Worm (Caenorhabditis elegans) whole organism, L4 larva: ENCODE measurements around the gene ZK180.7.

ENCODE experiments used
- D1046.2 ChIP-seq: fragments of 200-800 bp; sonication (Bioruptor generic); IDR thresholded peaks from 2 replicates; pipeline ENCODE4 v1.3.6; 2022; ENCODE audit warnings: missing genetic modification characterization, missing compliant biosample characterization
- F37D6.2 ChIP-seq: sonication (generic microtip); optimal IDR thresholded peaks from 2 replicates; lab custom pipeline; 2016; ENCODE audit warnings: mild to moderate bottlenecking, missing genetic modification characterization, missing compliant biosample characterization
- F44E2.7 ChIP-seq: fragments of 200-800 bp; sonication (Bioruptor generic); IDR thresholded peaks from 2 replicates; pipeline ENCODE4 v2.1.2; 2022; ENCODE audit warnings: missing genetic modification characterization, missing compliant biosample characterization
- F49E8.2 ChIP-seq: sonication (generic microtip); optimal IDR thresholded peaks from 2 replicates; lab custom pipeline; 2016; ENCODE audit warnings: missing compliant biosample characterization, mild to moderate bottlenecking, missing genetic modification characterization, borderline replicate concordance
- Y105C5A.15 ChIP-seq: fragments of 200-800 bp; sonication (Bioruptor generic); IDR thresholded peaks from 2 replicates; pipeline ENCODE4 v1.3.6; 2022; ENCODE audit warnings: missing genetic modification characterization, missing compliant biosample characterization
- Y48G9A.11 ChIP-seq: fragments of 200-800 bp; sonication (Bioruptor generic); IDR thresholded peaks from 2 replicates; pipeline ENCODE4 v1.3.6; 2022; ENCODE audit warnings: missing genetic modification reagents, missing genetic modification characterization, missing compliant biosample characterization
- Y75B8A.6 ChIP-seq: fragments of 200-800 bp; sonication (Bioruptor generic); IDR thresholded peaks from 2 replicates; pipeline ENCODE4 v1.3.6; 2022; ENCODE audit warnings: missing genetic modification reagents, missing genetic modification characterization, missing compliant biosample characterization
- ZK546.5 ChIP-seq, 2 experiments: sonication (generic microtip); optimal IDR thresholded peaks; 2 replicates each; lab custom pipeline; 2017; ENCODE audit warnings: missing biosample characterization in 2 of 2, missing genetic modification characterization in 2 of 2
- aly-2 ChIP-seq: sonication (generic microtip); optimal IDR thresholded peaks from 2 replicates; lab custom pipeline; 2018; ENCODE audit warnings: missing biosample characterization, missing genetic modification characterization
- ama-1 ChIP-seq: fragments of 150-350 bp; optimal IDR thresholded peaks from 2 replicates; lab custom pipeline; 2014; ENCODE audit warnings: inconsistent platforms, mixed read lengths
- arid-1 ChIP-seq: fragments of 200-800 bp; sonication (Bioruptor generic); conservative IDR thresholded peaks from 2 replicates; pipeline ENCODE4 v1.3.6; 2022; ENCODE audit warnings: missing genetic modification reagents, missing genetic modification characterization, missing compliant biosample characterization
- attf-4 ChIP-seq: sonication (generic microtip); optimal IDR thresholded peaks from 3 replicates; lab custom pipeline; 2017; ENCODE audit warnings: missing biosample characterization, missing genetic modification characterization
- ceh-28 ChIP-seq: fragments of 150-350 bp; optimal IDR thresholded peaks from 2 replicates; lab custom pipeline; 2014; ENCODE audit warnings: missing biosample characterization, missing genetic modification reagents, missing genetic modification characterization
- ceh-82 ChIP-seq: sonication (generic microtip); optimal IDR thresholded peaks from 2 replicates; lab custom pipeline; 2017; ENCODE audit warnings: missing biosample characterization, missing genetic modification characterization
- ces-1 ChIP-seq: fragments of 150-350 bp; sonication (generic microtip); optimal IDR thresholded peaks from 4 replicates; lab custom pipeline; 2014; ENCODE audit warnings: missing biosample characterization, missing genetic modification reagents, missing genetic modification characterization
- cey-2 ChIP-seq: sonication (generic microtip); optimal IDR thresholded peaks from 3 replicates; lab custom pipeline; 2017; ENCODE audit warnings: missing genetic modification characterization, mild to moderate bottlenecking, missing compliant biosample characterization, antibody characterized with exemption, borderline replicate concordance; ENCODE audit not compliant: insufficient read depth
- daf-12 ChIP-seq: fragments of 150-350 bp; optimal IDR thresholded peaks from 2 replicates; lab custom pipeline; 2014; ENCODE audit warnings: missing biosample characterization, missing genetic modification reagents, missing genetic modification characterization
- daf-19 ChIP-seq: fragments of 200-800 bp; sonication (Bioruptor generic); conservative IDR thresholded peaks from 2 replicates; pipeline ENCODE4 v1.3.6; 2022; ENCODE audit warnings: missing genetic modification characterization, missing compliant biosample characterization
- dmd-6 ChIP-seq: fragments of 200-800 bp; sonication (Bioruptor generic); IDR thresholded peaks from 2 replicates; pipeline ENCODE4 v1.3.6; 2022; ENCODE audit warnings: missing genetic modification reagents, missing genetic modification characterization, missing compliant biosample characterization
- dmd-9 ChIP-seq: fragments of 200-800 bp; sonication (Bioruptor generic); IDR thresholded peaks from 2 replicates; pipeline ENCODE4 v1.3.6; 2022; ENCODE audit warnings: missing genetic modification reagents, missing genetic modification characterization, missing compliant biosample characterization
- dpl-1 ChIP-seq: fragments of 150-350 bp; optimal IDR thresholded peaks from 2 replicates; lab custom pipeline; 2014; ENCODE audit warnings: missing biosample characterization, missing genetic modification reagents, missing genetic modification characterization
- dve-1 ChIP-seq: sonication (generic microtip); optimal IDR thresholded peaks from 2 replicates; lab custom pipeline; 2017; ENCODE audit warnings: antibody characterized with exemption, mild to moderate bottlenecking, missing genetic modification characterization, missing compliant biosample characterization; ENCODE audit not compliant: insufficient read depth
- hlh-11 ChIP-seq: fragments of 200-800 bp; sonication (Bioruptor generic); optimal IDR thresholded peaks from 2 replicates; lab custom pipeline; 2018; ENCODE audit warnings: mild to moderate bottlenecking, missing genetic modification characterization, missing compliant biosample characterization
- jun-1 ChIP-seq: fragments of 150-350 bp; optimal IDR thresholded peaks from 2 replicates; lab custom pipeline; 2014; ENCODE audit warnings: missing biosample characterization, missing genetic modification reagents, missing genetic modification characterization
- lin-15B ChIP-seq: fragments of 150-350 bp; sonication (generic microtip); optimal IDR thresholded peaks from 3 replicates; lab custom pipeline; 2014; ENCODE audit warnings: missing biosample characterization, missing genetic modification characterization
- madf-5 ChIP-seq, 2 experiments: fragments of 200-800 bp; sonication (Bioruptor generic); IDR thresholded peaks; 2 replicates each; pipeline ENCODE4 v1.3.6; 2022; ENCODE audit warnings: missing compliant biosample characterization in 2 of 2, missing genetic modification characterization in 2 of 2
- mdl-1 ChIP-seq, 2 experiments: fragments of 150-350 bp in 1 of 2; sonication (generic microtip) in 1 of 2; optimal IDR thresholded peaks; 2 replicates each; lab custom pipeline; 2014 to 2017; ENCODE audit warnings: missing biosample characterization in 2 of 2, missing genetic modification characterization in 2 of 2
- mes-2 ChIP-seq: sonication (generic microtip); optimal IDR thresholded peaks from 2 replicates; lab custom pipeline; 2016; ENCODE audit warnings: missing genotype, mild to moderate bottlenecking, missing genetic modification characterization, missing compliant biosample characterization; ENCODE audit not compliant: poor library complexity, severe bottlenecking
- mxl-3 ChIP-seq: fragments of 200-800 bp; sonication (Bioruptor generic); optimal IDR thresholded peaks from 2 replicates; lab custom pipeline; 2018; ENCODE audit warnings: mild to moderate bottlenecking, missing genetic modification characterization, missing compliant biosample characterization
- nhr-111 ChIP-seq: fragments of 200-800 bp; sonication (Bioruptor generic); optimal IDR thresholded peaks from 2 replicates; lab custom pipeline; 2018; ENCODE audit warnings: mild to moderate bottlenecking, missing genetic modification characterization, missing compliant biosample characterization
- nhr-28 ChIP-seq: fragments of 150-350 bp; optimal IDR thresholded peaks from 2 replicates; lab custom pipeline; 2014; ENCODE audit warnings: missing biosample characterization, missing genetic modification characterization
- nhr-42 ChIP-seq: fragments of 200-800 bp; sonication (Bioruptor generic); IDR thresholded peaks from 2 replicates; pipeline ENCODE4 v1.3.6; 2022; ENCODE audit warnings: missing genetic modification characterization, missing compliant biosample characterization
- nhr-48 ChIP-seq: sonication (generic microtip); optimal IDR thresholded peaks from 2 replicates; lab custom pipeline; 2016; ENCODE audit warnings: mild to moderate bottlenecking, missing genetic modification characterization, missing compliant biosample characterization
- nhr-6 ChIP-seq: fragments of 150-350 bp; optimal IDR thresholded peaks from 2 replicates; lab custom pipeline; 2014; ENCODE audit warnings: missing biosample characterization, missing genetic modification characterization
- pha-4 ChIP-seq, 2 experiments: fragments of 150-350 bp in 1 of 2; fragments of 200-800 bp in 1 of 2; sonication (Bioruptor generic) in 1 of 2; IDR thresholded peaks in 1 of 2; optimal IDR thresholded peaks in 1 of 2; 2 replicates each; pipeline versions ENCODE4 v1.3.6 to Lab custom; 2014 to 2022; ENCODE audit warnings: missing genetic modification characterization in 2 of 2, missing genetic modification reagents in 2 of 2, missing biosample characterization in 1 of 2, missing compliant biosample characterization in 1 of 2
- saeg-2 ChIP-seq: fragments of 200-800 bp; sonication (Bioruptor generic); IDR thresholded peaks from 2 replicates; pipeline ENCODE4 v1.3.6; 2022; ENCODE audit warnings: missing genetic modification reagents, missing genetic modification characterization, missing compliant biosample characterization
- snpc-1.2 ChIP-seq: fragments of 200-800 bp; sonication (Bioruptor generic); IDR thresholded peaks from 2 replicates; pipeline ENCODE4 v1.3.6; 2022; ENCODE audit warnings: missing genetic modification reagents, missing genetic modification characterization, missing compliant biosample characterization
- snpc-4 ChIP-seq: fragments of 150-350 bp; optimal IDR thresholded peaks from 2 replicates; lab custom pipeline; 2014; ENCODE audit warnings: missing biosample characterization, missing genetic modification characterization
- spr-3 ChIP-seq: fragments of 200-800 bp; sonication (Bioruptor generic); optimal IDR thresholded peaks from 2 replicates; lab custom pipeline; 2018; ENCODE audit warnings: mild to moderate bottlenecking, missing genetic modification characterization, missing compliant biosample characterization
- vab-7 ChIP-seq: fragments of 200-800 bp; sonication (Bioruptor generic); IDR thresholded peaks from 2 replicates; pipeline ENCODE4 v1.3.6; 2022; ENCODE audit warnings: missing genetic modification reagents, missing genetic modification characterization, missing compliant biosample characterization
- zag-1 ChIP-seq: fragments of 150-350 bp; optimal IDR thresholded peaks from 2 replicates; lab custom pipeline; 2014; ENCODE audit warnings: missing biosample characterization, missing genetic modification characterization
- zfp-2 ChIP-seq: sonication (generic microtip); optimal IDR thresholded peaks from 2 replicates; lab custom pipeline; 2016; ENCODE audit warnings: mild to moderate bottlenecking, missing genetic modification characterization, missing compliant biosample characterization
- zip-11 ChIP-seq: fragments of 200-800 bp; sonication (Bioruptor generic); IDR thresholded peaks from 2 replicates; pipeline ENCODE4 v1.3.6; 2022; ENCODE audit warnings: missing genetic modification characterization, missing compliant biosample characterization
- ztf-7 ChIP-seq: fragments of 150-350 bp; optimal IDR thresholded peaks from 2 replicates; lab custom pipeline; 2014; ENCODE audit warnings: missing biosample characterization, missing genetic modification characterization

Gene ZK180.7

ce11 chrIV:4446884-4447283 is 43.5 kb upstream of the ZK180.7 start (continued):
- TF ChIP-seq ztf-7 (tag; lab: Kevin White, UChicago) (no peak), hlh-11 (tag; lab: Kevin White, UChicago) (peak; percentile 2), daf-12 (no peak), Y105C5A.15 (GFP tag; lab: Robert Waterston, UW) (no peak), F37D6.2 (no peak), dmd-9 (no peak), Y75B8A.6 (GFP tag; lab: Robert Waterston, UW) (no peak), dmd-6 (GFP tag; lab: Robert Waterston, UW) (no peak), mes-2 (peak; percentile 50), F44E2.7 (GFP tag; lab: Robert Waterston, UW) (no peak), ama-1 (peak; percentile 86), Y48G9A.11 (GFP tag; lab: Robert Waterston, UW) (no peak), lin-15B (tag; lab: Kevin White, UChicago) (no peak), nhr-6 (tag; lab: Kevin White, UChicago) (peak; percentile 68), nhr-42 (GFP tag; lab: Robert Waterston, UW) (no peak), pha-4 (GFP tag; IDR thresholded peaks at IDR 0.05; lab: Robert Waterston, UW) (peak; percentile 32; the same call in 1 of the 2 replicates), pha-4 (tag; optimal IDR thresholded peaks at IDR 0.05; lab: Kevin White, UChicago) (no peak), dve-1 (tag; lab: Kevin White, UChicago) (peak; percentile 61), daf-19 (GFP tag; lab: Robert Waterston, UW) (0 out of 2 replicates have a peak, but pooled peaks have one; percentile 37), vab-7 (GFP tag; lab: Robert Waterston, UW) (no peak), mxl-3 (GFP tag; lab: Kevin White, UChicago) (no peak), ceh-82 (no peak), saeg-2 (GFP tag; lab: Robert Waterston, UW) (no peak), spr-3 (no peak), snpc-4 (tag; lab: Kevin White, UChicago) (no peak), aly-2 (tag; lab: Kevin White, UChicago) (no peak), arid-1 (GFP tag; lab: Robert Waterston, UW) (peak; percentile 63), snpc-1.2 (GFP tag; lab: Robert Waterston, UW) (peak; percentile 80), ceh-28 (tag; lab: Kevin White, UChicago) (peak; percentile 52)

DNA sequence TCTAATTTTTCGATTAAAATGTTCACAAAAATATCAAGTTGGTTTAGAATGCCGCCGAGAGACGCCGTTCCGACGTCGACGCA is 43.2 kb upstream of the ZK180.7 start, which contains the start of gene chat-1:
Gene chat-1, plus strand, starts transcription at position 48 of the 83 bp plus-strand sequence.
- no peak for TF ChIP-seq nhr-28 (tag; lab: Kevin White, UChicago)
- no peak for TF ChIP-seq jun-1 (tag; lab: Kevin White, UChicago)
- no peak for TF ChIP-seq attf-4
- TF ChIP-seq nhr-111 (GFP tag; lab: Kevin White, UChicago): no peak
- TF ChIP-seq lin-15B (tag; lab: Kevin White, UChicago): no peak
- no peak for TF ChIP-seq snpc-4 (tag; lab: Kevin White, UChicago)
- no peak for TF ChIP-seq dpl-1
- no peak for TF ChIP-seq snpc-1.2 (GFP tag; lab: Robert Waterston, UW)
- no peak for TF ChIP-seq cey-2 (tag; lab: Kevin White, UChicago)
- TF ChIP-seq madf-5 (GFP tag; IDR thresholded peaks at IDR 0.05; lab: Robert Waterston, UW): no peak
- no peak for TF ChIP-seq ceh-82
- TF ChIP-seq zip-11 (GFP tag; lab: Robert Waterston, UW): no peak
- TF ChIP-seq ZK546.5 (tag; optimal IDR thresholded peaks at IDR 0.05; lab: Kevin White, UChicago): no peak
- no peak for TF ChIP-seq D1046.2 (GFP tag; lab: Robert Waterston, UW)
- no peak for TF ChIP-seq mdl-1 (tag; optimal IDR thresholded peaks at IDR 0.05; lab: Kevin White, UChicago)
- TF ChIP-seq zag-1 (tag; lab: Kevin White, UChicago): no peak
- TF ChIP-seq nhr-48 (tag; lab: Kevin White, UChicago): no peak
- no peak for TF ChIP-seq F49E8.2 (tag; lab: Kevin White, UChicago)
- no peak for TF ChIP-seq ces-1
- no peak for TF ChIP-seq zfp-2 (tag; lab: Kevin White, UChicago)
- TF ChIP-seq, all 104 proteins: peak for 0
